Fruit fly (Drosophila melanogaster) whole organism, wandering third instar larva: ENCODE measurements around the gene Sbat.

Source experiments
- Abd-B ChIP-seq: fragments of >200 bp; optimal IDR thresholded peaks from 2 replicates; lab custom pipeline; 2017; ENCODE audit warnings: missing biosample characterization, missing genetic modification characterization
- CG32264 ChIP-seq: fragments of 200-800 bp; sonication (Bioruptor generic); optimal IDR thresholded peaks from 2 replicates; lab custom pipeline; 2016; ENCODE audit warnings: missing biosample characterization, missing genetic modification characterization
- CG9705 ChIP-seq: fragments of 200-800 bp; sonication (Bioruptor generic); optimal IDR thresholded peaks from 2 replicates; lab custom pipeline; 2018; ENCODE audit warnings: missing biosample characterization, mild to moderate bottlenecking, missing genetic modification characterization
- CrebA ChIP-seq: fragments of 200-800 bp; sonication (Bioruptor generic); optimal IDR thresholded peaks from 2 replicates; lab custom pipeline; 2016; ENCODE audit warnings: missing biosample characterization, mild to moderate bottlenecking, missing genetic modification characterization, borderline replicate concordance
- Dfd ChIP-seq: fragments of >200 bp; optimal IDR thresholded peaks from 2 replicates; lab custom pipeline; 2017; ENCODE audit warnings: missing biosample characterization, missing genetic modification characterization
- Dif ChIP-seq: fragments of 200-275, 200-300 bp; sonication (Bioruptor generic); optimal IDR thresholded peaks from 2 replicates; lab custom pipeline; 2018; ENCODE audit warnings: missing biosample characterization, missing genetic modification characterization; ENCODE audit not compliant: partially characterized antibody
- GATAd ChIP-seq: sonication (Bioruptor generic); optimal IDR thresholded peaks from 2 replicates; lab custom pipeline; 2016; ENCODE audit warnings: missing biosample characterization, missing genetic modification characterization
- HLH106 ChIP-seq: fragments of 200-800 bp; optimal IDR thresholded peaks from 3 replicates; lab custom pipeline; 2019; ENCODE audit warnings: missing biosample characterization, mild to moderate bottlenecking, missing genetic modification characterization, moderate library complexity
- Hnf4 ChIP-seq: fragments of 200-800 bp; sonication (Bioruptor generic); optimal IDR thresholded peaks from 2 replicates; lab custom pipeline; 2016; ENCODE audit warnings: missing biosample characterization, mild to moderate bottlenecking, missing genetic modification characterization
- Hr78 ChIP-seq: fragments of >200 bp; optimal IDR thresholded peaks from 2 replicates; lab custom pipeline; 2017; ENCODE audit warnings: missing biosample characterization, missing genetic modification characterization
- Hr83 ChIP-seq: fragments of 200-300 bp; sonication (Bioruptor generic); optimal IDR thresholded peaks from 2 replicates; lab custom pipeline; 2016; ENCODE audit warnings: missing biosample characterization, mild to moderate bottlenecking, missing genetic modification characterization, moderate library complexity; ENCODE audit not compliant: poor library complexity, severe bottlenecking
- Jra ChIP-seq: sonication (Bioruptor generic); optimal IDR thresholded peaks from 2 replicates; lab custom pipeline; 2016; ENCODE audit warnings: missing biosample characterization, missing genetic modification characterization
- Mio ChIP-seq: sonication (Bioruptor generic); optimal IDR thresholded peaks from 2 replicates; lab custom pipeline; 2016; ENCODE audit warnings: missing biosample characterization, missing genetic modification characterization
- Myc ChIP-seq: fragments of >200 bp; optimal IDR thresholded peaks from 2 replicates; lab custom pipeline; 2017
- N ChIP-seq: fragments of >200 bp; optimal IDR thresholded peaks from 2 replicates; lab custom pipeline; 2018; ENCODE audit warnings: missing biosample characterization, missing external identifiers, missing genetic modification characterization
- OdsH ChIP-seq: fragments of 200-800 bp; sonication (Bioruptor generic); optimal IDR thresholded peaks from 2 replicates; lab custom pipeline; 2016; ENCODE audit warnings: missing biosample characterization, mild to moderate bottlenecking, missing genetic modification characterization
- Rel ChIP-seq, 2 experiments: fragments of 200-800 bp; sonication (Bioruptor generic) in 1 of 2; optimal IDR thresholded peaks; 2 replicates in 1 of 2; 3 replicates in 1 of 2; lab custom pipeline; 2016 to 2019; ENCODE audit warnings: mild to moderate bottlenecking in 2 of 2, missing biosample characterization in 2 of 2, missing genetic modification characterization in 2 of 2, moderate library complexity in 1 of 2
- Sp1 ChIP-seq: fragments of 200-800 bp; sonication (Bioruptor generic); optimal IDR thresholded peaks from 3 replicates; lab custom pipeline; 2019; ENCODE audit warnings: missing biosample characterization, mild to moderate bottlenecking, missing genetic modification characterization, moderate library complexity
- Vsx2 ChIP-seq: fragments of 200-300, 225-300 bp; sonication (Bioruptor generic); optimal IDR thresholded peaks from 2 replicates; lab custom pipeline; 2018; ENCODE audit warnings: missing biosample characterization, missing genetic modification characterization; ENCODE audit not compliant: partially characterized antibody
- br ChIP-seq: fragments of 200-800 bp; sonication (Bioruptor generic); optimal IDR thresholded peaks from 2 replicates; lab custom pipeline; 2016; ENCODE audit warnings: missing biosample characterization, missing genetic modification characterization
- brk ChIP-seq: fragments of 200-800 bp; sonication (Bioruptor generic); optimal IDR thresholded peaks from 2 replicates; lab custom pipeline; 2016; ENCODE audit warnings: missing biosample characterization, mild to moderate bottlenecking, missing genetic modification characterization
- dl ChIP-seq, 2 experiments: fragments of 175-275, 200-275 bp in 1 of 2; fragments of 200-275 bp in 1 of 2; sonication (Bioruptor generic); optimal IDR thresholded peaks; lab custom pipeline; 2018; ENCODE audit warnings: mild to moderate bottlenecking in 2 of 2, missing biosample characterization in 2 of 2, missing genetic modification characterization in 2 of 2, moderate library complexity in 2 of 2; ENCODE audit not compliant: partially characterized antibody in 2 of 2, insufficient read depth in 1 of 2
- dmrt93B ChIP-seq: fragments of 200-800 bp; sonication (Bioruptor generic); optimal IDR thresholded peaks from 2 replicates; lab custom pipeline; 2018; ENCODE audit warnings: missing biosample characterization, mild to moderate bottlenecking, missing genetic modification characterization
- dsf ChIP-seq: sonication (Bioruptor generic); optimal IDR thresholded peaks from 2 replicates; lab custom pipeline; 2016; ENCODE audit warnings: missing biosample characterization, missing genetic modification characterization, borderline replicate concordance
- ey ChIP-seq: fragments of 200-800 bp; sonication (Bioruptor generic); optimal IDR thresholded peaks from 2 replicates; lab custom pipeline; 2016; ENCODE audit warnings: missing biosample characterization, missing genetic modification characterization
- foxo ChIP-seq, 2 experiments: fragments of 200-800 bp; sonication (Bioruptor generic); optimal IDR thresholded peaks; 2 replicates in 1 of 2; 3 replicates in 1 of 2; lab custom pipeline; 2016 to 2017; ENCODE audit warnings: missing biosample characterization in 2 of 2, missing genetic modification characterization in 2 of 2
- fru ChIP-seq: fragments of 200-800 bp; sonication (Bioruptor generic); optimal IDR thresholded peaks from 3 replicates; lab custom pipeline; 2016; ENCODE audit warnings: missing biosample characterization, mild to moderate bottlenecking, missing genetic modification characterization
- h ChIP-seq: fragments of 200-800 bp; sonication (Bioruptor generic); optimal IDR thresholded peaks from 3 replicates; lab custom pipeline; 2016; ENCODE audit warnings: missing biosample characterization, mild to moderate bottlenecking, missing genetic modification characterization
- jim ChIP-seq: fragments of 175-275, 200-325 bp; sonication (Bioruptor generic); optimal IDR thresholded peaks from 2 replicates; lab custom pipeline; 2016; ENCODE audit warnings: missing biosample characterization, mild to moderate bottlenecking, missing genetic modification characterization
- lola ChIP-seq: fragments of >200 bp; optimal IDR thresholded peaks from 2 replicates; lab custom pipeline; 2017; ENCODE audit warnings: missing biosample characterization, missing genetic modification characterization
- pan ChIP-seq: fragments of >200 bp; optimal IDR thresholded peaks from 2 replicates; lab custom pipeline; 2017
- psq ChIP-seq: fragments of 200-800 bp; sonication (Bioruptor generic); optimal IDR thresholded peaks from 3 replicates; lab custom pipeline; 2017; ENCODE audit warnings: missing biosample characterization, mild to moderate bottlenecking, missing genetic modification characterization, moderate library complexity
- rgr ChIP-seq: fragments of 200-800 bp; sonication (Bioruptor generic); optimal IDR thresholded peaks from 3 replicates; lab custom pipeline; 2016; ENCODE audit warnings: missing biosample characterization, mild to moderate bottlenecking, missing genetic modification characterization
- sage ChIP-seq: fragments of 200-800 bp; sonication (Bioruptor generic); optimal IDR thresholded peaks from 2 replicates; lab custom pipeline; 2016; ENCODE audit warnings: missing biosample characterization, mild to moderate bottlenecking, missing genetic modification characterization
- sv ChIP-seq: fragments of 200-800 bp; sonication (Bioruptor generic); optimal IDR thresholded peaks from 3 replicates; lab custom pipeline; 2016; ENCODE audit warnings: missing biosample characterization, missing genetic modification characterization
- tai ChIP-seq: sonication (Bioruptor generic); optimal IDR thresholded peaks from 2 replicates; lab custom pipeline; 2016; ENCODE audit warnings: missing biosample characterization, missing genetic modification characterization
- usp ChIP-seq: fragments of >200 bp; optimal IDR thresholded peaks from 2 replicates; lab custom pipeline; 2017; ENCODE audit warnings: missing biosample characterization, missing genetic modification characterization
- woc ChIP-seq: sonication (Bioruptor generic); optimal IDR thresholded peaks from 2 replicates; lab custom pipeline; 2016; ENCODE audit warnings: missing biosample characterization, mild to moderate bottlenecking, missing genetic modification characterization

Gene Sbat

dm6 chr2L:2856960-2857584 lies 21.1 kb upstream of the Sbat start, which contains the start of gene CG2991:
Gene CG2991 (plus strand): TSS chr2L:2857164.
- no peak for TF ChIP-seq jim (GFP tag; lab: Kevin White, UChicago)
- TF ChIP-seq foxo (GFP tag; optimal IDR thresholded peaks at IDR 0.05; lab: Kevin White, UChicago) = peak; percentile 31 to 48
- no peak for TF ChIP-seq dmrt93B (GFP tag; lab: Kevin White, UChicago)
- no peak for TF ChIP-seq usp (GFP tag; lab: Kevin White, UChicago)
- peak; percentile 3 for TF ChIP-seq br
- TF ChIP-seq CrebA (GFP tag; lab: Kevin White, UChicago) = no peak
- TF ChIP-seq OdsH (GFP tag; lab: Kevin White, UChicago) = no peak
- no peak for TF ChIP-seq sv
- TF ChIP-seq rgr = peak; percentile 12
- peak; percentile 57 for TF ChIP-seq Hnf4 (GFP tag; lab: Kevin White, UChicago)
- TF ChIP-seq Hr78 = no peak
- peak; percentile 43 for TF ChIP-seq Sp1 (GFP tag; lab: Kevin White, UChicago)
- TF ChIP-seq Rel (GFP tag; optimal IDR thresholded peaks at IDR 0.05; lab: Kevin White, UChicago) = no peak
- TF ChIP-seq Rel (tag; optimal IDR thresholded peaks at IDR 0.05; lab: Kevin White, UChicago) = peak; percentile 65
- TF ChIP-seq sage (GFP tag; lab: Kevin White, UChicago) = peak; percentile 63
- no peak for TF ChIP-seq GATAd
- no peak for TF ChIP-seq pan (lab: Kevin White, UChicago)
- TF ChIP-seq Mio (GFP tag; lab: Kevin White, UChicago) = no peak
- no peak for TF ChIP-seq Abd-B
- TF ChIP-seq tai (GFP tag; lab: Kevin White, UChicago) = peak; percentile 64
- no peak for TF ChIP-seq psq (GFP tag; lab: Kevin White, UChicago)
- no peak for TF ChIP-seq Dif (GFP tag; lab: Kevin White, UChicago)
- peak; percentile 53 for TF ChIP-seq h
- peak; percentile 26 for TF ChIP-seq Jra
- TF ChIP-seq Vsx2 (GFP tag; lab: Kevin White, UChicago) = no peak
- no peak for TF ChIP-seq N (GFP tag; lab: Kevin White, UChicago)
- peak; percentile 73 for TF ChIP-seq Hr83 (GFP tag; lab: Kevin White, UChicago)
- peak; percentile 28 for TF ChIP-seq brk (GFP tag; lab: Kevin White, UChicago)
- no peak for TF ChIP-seq fru (GFP tag; lab: Kevin White, UChicago)
- TF ChIP-seq CG9705 = peak; percentile 33
- no peak for TF ChIP-seq Dfd (GFP tag; lab: Kevin White, UChicago)
- TF ChIP-seq ey (GFP tag; lab: Kevin White, UChicago) = peak; percentile 20
- no peak for TF ChIP-seq lola (GFP tag; lab: Kevin White, UChicago)
- TF ChIP-seq woc (GFP tag; lab: Kevin White, UChicago) = peak; percentile 31
- no peak for TF ChIP-seq Myc (lab: Kevin White, UChicago)
- peak; percentile 32 for TF ChIP-seq HLH106 (tag; lab: Kevin White, UChicago)
- peak; percentile 11 for TF ChIP-seq dsf (GFP tag; lab: Kevin White, UChicago)
- TF ChIP-seq dl (GFP tag; optimal IDR thresholded peaks at IDR 0.05; lab: Kevin White, UChicago; ENCODE audit: insufficient read depth in 1 of 2, partially characterized antibody in 2 of 2) = no peak
- TF ChIP-seq CG32264 = no peak

- TF ChIP-seq CG32264 (peak; percentile 23), h (peak; percentile 39), Rel (GFP tag; optimal IDR thresholded peaks at IDR 0.05; lab: Kevin White, UChicago) (no peak), Rel (tag; optimal IDR thresholded peaks at IDR 0.05; lab: Kevin White, UChicago) (peak; percentile 17), ey (GFP tag; lab: Kevin White, UChicago) (peak; percentile 41), Hr83 (GFP tag; lab: Kevin White, UChicago) (peak; percentile 32), Mio (GFP tag; lab: Kevin White, UChicago) (no peak), GATAd (no peak), dmrt93B (GFP tag; lab: Kevin White, UChicago) (no peak), CrebA (GFP tag; lab: Kevin White, UChicago) (peak; percentile 51), tai (GFP tag; lab: Kevin White, UChicago) (peak; percentile 45), HLH106 (tag; lab: Kevin White, UChicago) (peak; percentile 18), fru (GFP tag; lab: Kevin White, UChicago) (peak; percentile 3), rgr (peak; percentile 22), dl (GFP tag; optimal IDR thresholded peaks at IDR 0.05; lab: Kevin White, UChicago; ENCODE audit: insufficient read depth in 1 of 2, partially characterized antibody in 2 of 2) (peak in 1 of 2 experiments; percentile 2), foxo (GFP tag; optimal IDR thresholded peaks at IDR 0.05; lab: Kevin White, UChicago) (peak in 1 of 2 experiments; percentile 41), Hnf4 (GFP tag; lab: Kevin White, UChicago) (peak; percentile 17), psq (GFP tag; lab: Kevin White, UChicago) (no peak), CG9705 (no peak), woc (GFP tag; lab: Kevin White, UChicago) (peak; percentile 47), sv (no peak), N (GFP tag; lab: Kevin White, UChicago) (no peak), lola (GFP tag; lab: Kevin White, UChicago) (no peak), br (peak; percentile 33), Vsx2 (GFP tag; lab: Kevin White, UChicago) (no peak), Dfd (GFP tag; lab: Kevin White, UChicago) (peak; percentile 15), jim (GFP tag; lab: Kevin White, UChicago) (no peak), Jra (peak; percentile 43), OdsH (GFP tag; lab: Kevin White, UChicago) (peak; percentile 24), brk (GFP tag; lab: Kevin White, UChicago) (no peak), Sp1 (GFP tag; lab: Kevin White, UChicago) (peak; percentile 2)
- TF ChIP-seq, all 38 proteins: peak for 19
Observed at dm6 chr2L:2857862-2858734, 20.0 kb upstream of the Sbat start.
